Worm (Caenorhabditis elegans) whole organism, early embryonic: ENCODE measurements around the gene F53F1.6.
A peak's percentile ranks its signal among the peaks of the same experiment; 100 is the strongest.

ENCODE experiments used
- B0310.2 ChIP-seq: sonication (generic microtip); optimal IDR thresholded peaks from 2 replicates; lab custom pipeline; 2016; ENCODE audit warnings: mild to moderate bottlenecking, missing genetic modification characterization, missing compliant biosample characterization
- F13C5.2 ChIP-seq: sonication (generic microtip); optimal IDR thresholded peaks from 2 replicates; lab custom pipeline; 2017; ENCODE audit warnings: mild to moderate bottlenecking, missing genetic modification characterization, inconsistent platforms, missing compliant biosample characterization
- aly-1 ChIP-seq: sonication (generic microtip); optimal IDR thresholded peaks from 2 replicates; lab custom pipeline; 2016; ENCODE audit warnings: missing genetic modification characterization, missing compliant biosample characterization
- ama-1 ChIP-seq: fragments of 150-350 bp; optimal IDR thresholded peaks from 2 replicates; lab custom pipeline; 2014
- ceh-13 ChIP-seq: fragments of 200-800 bp; sonication (Bioruptor generic); optimal IDR thresholded peaks from 2 replicates; lab custom pipeline; 2018; ENCODE audit warnings: mild to moderate bottlenecking, missing genetic modification characterization, missing compliant biosample characterization
- ceh-36 ChIP-seq: sonication (generic microtip); optimal IDR thresholded peaks from 2 replicates; lab custom pipeline; 2016; ENCODE audit warnings: missing genetic modification characterization, inconsistent platforms, missing compliant biosample characterization
- ets-7 ChIP-seq: sonication (generic microtip); optimal IDR thresholded peaks from 2 replicates; lab custom pipeline; 2016; ENCODE audit warnings: missing genotype, missing genetic modification characterization, missing compliant biosample characterization
- flt-1 ChIP-seq: fragments of 200-800 bp; sonication (Bioruptor generic); IDR thresholded peaks from 2 replicates; pipeline ENCODE4 v1.3.6; 2022; ENCODE audit warnings: missing genetic modification characterization, missing compliant biosample characterization
- hmbx-1 ChIP-seq: sonication (generic microtip); optimal IDR thresholded peaks from 2 replicates; lab custom pipeline; 2016; ENCODE audit warnings: mild to moderate bottlenecking, missing genetic modification characterization, missing compliant biosample characterization
- hmg-4 ChIP-seq: fragments of 200-800 bp; sonication (Bioruptor generic); optimal IDR thresholded peaks from 2 replicates; lab custom pipeline; 2018; ENCODE audit warnings: mild to moderate bottlenecking, missing genetic modification characterization, missing compliant biosample characterization
- hnd-1 ChIP-seq: sonication (generic microtip); optimal IDR thresholded peaks from 2 replicates; lab custom pipeline; 2016; ENCODE audit warnings: missing genetic modification characterization, missing compliant biosample characterization
- pes-1 ChIP-seq: fragments of 200-800 bp; sonication (Bioruptor generic); IDR thresholded peaks from 2 replicates; pipeline ENCODE4 v1.3.6; 2022; ENCODE audit warnings: missing genetic modification reagents, missing genetic modification characterization, missing compliant biosample characterization
- scrt-1 ChIP-seq: fragments of 200-800 bp; sonication (Bioruptor generic); IDR thresholded peaks from 2 replicates; pipeline ENCODE4 v1.3.6; 2022; ENCODE audit warnings: missing genetic modification characterization, missing compliant biosample characterization
- sea-1 ChIP-seq: fragments of 200-800 bp; sonication (Bioruptor generic); conservative IDR thresholded peaks from 2 replicates; pipeline ENCODE4 v1.3.6; 2022; ENCODE audit warnings: missing genetic modification characterization, missing compliant biosample characterization
- tbx-11 ChIP-seq: fragments of 200-800 bp; sonication (Bioruptor generic); IDR thresholded peaks from 2 replicates; pipeline ENCODE4 v1.3.6; 2022; ENCODE audit warnings: missing genetic modification characterization, missing compliant biosample characterization
- tbx-37 ChIP-seq: fragments of 200-800 bp; sonication (Bioruptor generic); conservative IDR thresholded peaks from 2 replicates; pipeline ENCODE4 v1.3.6; 2022; ENCODE audit warnings: missing genetic modification reagents, missing genetic modification characterization, missing compliant biosample characterization
- tra-4 ChIP-seq: sonication (generic microtip); optimal IDR thresholded peaks from 2 replicates; lab custom pipeline; 2017; ENCODE audit warnings: missing genetic modification characterization, missing compliant biosample characterization

The F53F1.6 gene

ce11 chrV:13391378-13392258 lies 25.8 kb downstream of the F53F1.6 start, which contains the start of gene somi-1:
Gene somi-1 (minus strand): TSS chrV:13391395.
- TF ChIP-seq scrt-1 (GFP tag; lab: Robert Waterston, UW) = no peak
- TF ChIP-seq tbx-37 (GFP tag; lab: Robert Waterston, UW) = peak; percentile 5; the same call in 1 of the 2 replicates
- TF ChIP-seq sea-1 (GFP tag; lab: Robert Waterston, UW) = no peak

- TF ChIP-seq aly-1 (tag; lab: Kevin White, UChicago) = no peak
Observed at ce11 chrV:13390936-13391335, 26.5 kb downstream of the F53F1.6 start.

ce11 chrV:13389454-13389853 lies 28.0 kb downstream of the F53F1.6 start:
- TF ChIP-seq ceh-13 (GFP tag; lab: Kevin White, UChicago) (no peak), scrt-1 (GFP tag; lab: Robert Waterston, UW) (no peak), tra-4 (tag; lab: Kevin White, UChicago) (no peak), tbx-37 (GFP tag; lab: Robert Waterston, UW) (no peak), hmbx-1 (tag; lab: Kevin White, UChicago) (no peak), tbx-11 (GFP tag; lab: Robert Waterston, UW) (no peak), pes-1 (GFP tag; lab: Robert Waterston, UW) (no peak), F13C5.2 (tag; lab: Kevin White, UChicago) (no peak), aly-1 (tag; lab: Kevin White, UChicago) (no peak), ceh-36 (tag; lab: Kevin White, UChicago) (no peak), ets-7 (tag; lab: Kevin White, UChicago) (no peak), flt-1 (GFP tag; lab: Robert Waterston, UW) (no peak), B0310.2 (no peak), hmg-4 (GFP tag; lab: Kevin White, UChicago) (no peak), hnd-1 (tag; lab: Kevin White, UChicago) (no peak)

- TF ChIP-seq tra-4 (tag; lab: Kevin White, UChicago) (no peak), ceh-36 (tag; lab: Kevin White, UChicago) (no peak), aly-1 (tag; lab: Kevin White, UChicago) (no peak), hmg-4 (GFP tag; lab: Kevin White, UChicago) (no peak), ama-1 (lab: Kevin White, UChicago) (no peak), tbx-11 (GFP tag; lab: Robert Waterston, UW) (no peak), ets-7 (tag; lab: Kevin White, UChicago) (no peak), sea-1 (GFP tag; lab: Robert Waterston, UW) (no peak), B0310.2 (no peak), flt-1 (GFP tag; lab: Robert Waterston, UW) (no peak)
Observed at ce11 chrV:13388961-13389360, 28.5 kb downstream of the F53F1.6 start.

- TF ChIP-seq ceh-13 (GFP tag; lab: Kevin White, UChicago) = no peak
- no peak for TF ChIP-seq sea-1 (GFP tag; lab: Robert Waterston, UW)
- no peak for TF ChIP-seq hmg-4 (GFP tag; lab: Kevin White, UChicago)
- no peak for TF ChIP-seq hnd-1 (tag; lab: Kevin White, UChicago)
- TF ChIP-seq scrt-1 (GFP tag; lab: Robert Waterston, UW) = no peak
- TF ChIP-seq ceh-36 (tag; lab: Kevin White, UChicago) = no peak
- no peak for TF ChIP-seq F13C5.2 (tag; lab: Kevin White, UChicago)
- TF ChIP-seq ama-1 (lab: Kevin White, UChicago) = no peak
- no peak for TF ChIP-seq ets-7 (tag; lab: Kevin White, UChicago)
- TF ChIP-seq B0310.2 = no peak
Observed at ce11 chrV:13387472-13387871, 29.9 kb downstream of the F53F1.6 start.

- TF ChIP-seq ama-1 (lab: Kevin White, UChicago) (no peak), tra-4 (tag; lab: Kevin White, UChicago) (no peak), ceh-36 (tag; lab: Kevin White, UChicago) (no peak), hmbx-1 (tag; lab: Kevin White, UChicago) (no peak), pes-1 (GFP tag; lab: Robert Waterston, UW) (no peak), hmg-4 (GFP tag; lab: Kevin White, UChicago) (no peak), scrt-1 (GFP tag; lab: Robert Waterston, UW) (no peak), aly-1 (tag; lab: Kevin White, UChicago) (no peak), ets-7 (tag; lab: Kevin White, UChicago) (no peak), tbx-37 (GFP tag; lab: Robert Waterston, UW) (no peak), tbx-11 (GFP tag; lab: Robert Waterston, UW) (no peak), sea-1 (GFP tag; lab: Robert Waterston, UW) (no peak)
Observed at ce11 chrV:13385798-13386197, 31.6 kb downstream of the F53F1.6 start, which contains the start of gene gcy-34. Gene gcy-34 (minus strand): TSS chrV:13385898.

ce11 chrV:13380980-13381379 lies 36.4 kb downstream of the F53F1.6 start, which contains the start of gene cpz-2:
Gene cpz-2 (plus strand): TSS chrV:13381189.
- no peak for TF ChIP-seq aly-1 (tag; lab: Kevin White, UChicago)
- no peak for TF ChIP-seq ets-7 (tag; lab: Kevin White, UChicago)
- no peak for TF ChIP-seq flt-1 (GFP tag; lab: Robert Waterston, UW)
- TF ChIP-seq pes-1 (GFP tag; lab: Robert Waterston, UW) = no peak
- TF ChIP-seq hnd-1 (tag; lab: Kevin White, UChicago) = no peak
- no peak for TF ChIP-seq hmg-4 (GFP tag; lab: Kevin White, UChicago)
- TF ChIP-seq tra-4 (tag; lab: Kevin White, UChicago) = no peak
- no peak for TF ChIP-seq ceh-36 (tag; lab: Kevin White, UChicago)
- no peak for TF ChIP-seq tbx-11 (GFP tag; lab: Robert Waterston, UW)
